Worm (Caenorhabditis elegans): ENCODE measurements around the gene ttr-13.

DNA sequence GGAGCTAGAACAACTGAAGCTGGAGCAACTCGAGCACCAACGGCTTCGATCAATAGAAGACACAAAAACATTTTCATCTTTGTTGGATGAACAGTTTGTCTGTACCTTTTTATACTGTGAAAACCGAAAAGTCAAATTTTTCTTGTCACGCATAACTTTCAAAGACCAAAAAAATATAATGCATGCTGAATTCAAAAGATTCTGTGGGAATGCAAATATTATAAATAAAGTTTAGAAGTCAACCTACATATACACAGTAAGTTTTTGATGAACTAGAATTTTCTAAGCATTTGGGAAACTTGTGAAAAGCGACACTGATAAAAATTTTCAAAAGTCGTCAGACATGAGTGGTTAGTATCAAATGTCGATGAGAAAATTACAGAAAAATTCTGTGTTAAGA is 3.1 kb downstream of the ttr-13 start, which contains the start of gene F46B3.15:
- TF ChIP-seq F49E8.2 (tag; optimal IDR thresholded peaks at IDR 0.05; ENCODE audit: insufficient read depth) = no peak
- no peak for TF ChIP-seq F39B2.1 (GFP tag; IDR thresholded peaks at IDR 0.05)
- TF ChIP-seq sea-2 (GFP tag; IDR thresholded peaks at IDR 0.05) = no peak
- TF ChIP-seq madf-8 (GFP tag; conservative IDR thresholded peaks at IDR 0.05) = no peak
- no peak for TF ChIP-seq F52B5.7 (tag; optimal IDR thresholded peaks at IDR 0.05)
- no peak for TF ChIP-seq hmg-1.2 (GFP tag; IDR thresholded peaks at IDR 0.05)
- TF ChIP-seq ama-1 (optimal IDR thresholded peaks at IDR 0.05) = no peak
- TF ChIP-seq ama-1 (GFP tag; optimal IDR thresholded peaks at IDR 0.05) = no peak
- TF ChIP-seq ZK185.1 (tag; optimal IDR thresholded peaks at IDR 0.05; ENCODE audit: poor library complexity, severe bottlenecking) = no peak
- TF ChIP-seq K12H6.12 (tag; optimal IDR thresholded peaks at IDR 0.05) = no peak
- TF ChIP-seq dpl-1 (GFP tag; optimal IDR thresholded peaks at IDR 0.05) = no peak
- no peak for TF ChIP-seq lin-54 (GFP tag; optimal IDR thresholded peaks at IDR 0.05)
- no peak for TF ChIP-seq unc-130 (GFP tag; optimal IDR thresholded peaks at IDR 0.05)
- TF ChIP-seq let-607 (tag; optimal IDR thresholded peaks at IDR 0.05) = no peak

Data from whole organism, young adult.